Worm (Caenorhabditis elegans) whole organism, L3 larva: ENCODE measurements around the gene nhr-120.

Experiments used
- aly-2 ChIP-seq: fragments of 150-350 bp; optimal IDR thresholded peaks from 2 replicates; lab custom pipeline; 2014; ENCODE audit warnings: missing biosample characterization, missing genetic modification characterization
- ceh-16 ChIP-seq: sonication (generic microtip); optimal IDR thresholded peaks from 2 replicates; lab custom pipeline; 2017; ENCODE audit warnings: missing biosample characterization, missing genetic modification characterization
- ceh-28 ChIP-seq: fragments of 150-350 bp; optimal IDR thresholded peaks from 2 replicates; lab custom pipeline; 2014; ENCODE audit warnings: missing biosample characterization, missing genetic modification reagents, missing genetic modification characterization
- egl-27 ChIP-seq: sonication (generic microtip); optimal IDR thresholded peaks from 4 replicates; lab custom pipeline; 2017; ENCODE audit warnings: missing biosample characterization, missing genetic modification reagents, missing genetic modification characterization
- elt-2 ChIP-seq: sonication (generic microtip); optimal IDR thresholded peaks from 2 replicates; lab custom pipeline; 2016; ENCODE audit warnings: missing genetic modification reagents, mild to moderate bottlenecking, missing genetic modification characterization, missing compliant biosample characterization
- fkh-10 ChIP-seq: sonication (generic microtip); optimal IDR thresholded peaks from 2 replicates; lab custom pipeline; 2017; ENCODE audit warnings: missing biosample characterization, missing genetic modification reagents, missing genetic modification characterization
- snpc-4 ChIP-seq: fragments of 150-350 bp; optimal IDR thresholded peaks from 2 replicates; lab custom pipeline; 2014; ENCODE audit warnings: missing biosample characterization, missing genetic modification characterization
- tbx-2 ChIP-seq: sonication (generic microtip); optimal IDR thresholded peaks from 2 replicates; lab custom pipeline; 2016; ENCODE audit warnings: mild to moderate bottlenecking, missing genetic modification characterization, missing compliant biosample characterization
- unc-39 ChIP-seq: sonication (generic microtip); optimal IDR thresholded peaks from 4 replicates; lab custom pipeline; 2017; ENCODE audit warnings: missing biosample characterization, missing genetic modification characterization

DNA sequence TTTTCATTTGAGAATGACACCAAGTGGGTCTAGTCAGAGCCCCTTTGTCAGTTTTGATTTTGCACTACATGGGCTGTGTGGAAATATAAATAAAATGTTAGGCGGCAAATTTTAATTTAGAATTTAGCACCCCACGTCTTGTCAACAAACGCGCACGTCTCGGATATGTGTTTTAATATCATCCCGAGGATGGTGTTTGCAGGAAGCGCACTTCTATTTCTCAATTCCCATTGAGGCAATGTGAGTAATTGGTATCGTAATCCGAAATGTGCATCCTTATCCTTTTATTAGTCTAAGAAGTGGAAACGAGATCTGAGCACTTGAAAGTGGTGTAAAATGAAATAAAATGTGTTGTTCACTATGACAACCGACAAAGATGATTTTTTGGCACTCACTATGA, 47.3 kb upstream of the nhr-120 start:
- no peak for TF ChIP-seq unc-39 (tag; lab: Kevin White, UChicago)
- no peak for TF ChIP-seq ceh-28 (tag; lab: Kevin White, UChicago)
- TF ChIP-seq tbx-2 (tag; lab: Kevin White, UChicago): no peak
- no peak for TF ChIP-seq egl-27 (tag; lab: Kevin White, UChicago)
- TF ChIP-seq elt-2 (tag; lab: Kevin White, UChicago): no peak
- TF ChIP-seq ceh-16: no peak
- TF ChIP-seq fkh-10: no peak
- no peak for TF ChIP-seq aly-2 (tag; lab: Kevin White, UChicago)
- TF ChIP-seq snpc-4: no peak
